Fruit fly (Drosophila melanogaster) Kc167 (cell line): ENCODE data around the gene mah.

Experiments
- Myc ChIP-seq: fragments of >200 bp; optimal IDR thresholded peaks from 2 replicates; lab custom pipeline; 2017; ENCODE audit warnings: missing external identifiers
- psq ChIP-seq: fragments of >200 bp; optimal IDR thresholded peaks from 2 replicates; lab custom pipeline; 2017; ENCODE audit warnings: missing external identifiers

- TF ChIP-seq psq (lab: Kevin White, UChicago) = no peak
- no peak for TF ChIP-seq Myc
Observed at dm6 chr3R:24926752-24927320, 20.6 kb upstream of the mah start.
